Fruit fly (Drosophila melanogaster): Measurements from ENCODE around the gene Gr68a.
A peak's percentile ranks its signal among the peaks of the same experiment; 100 is the strongest.

Gene Gr68a

dm6 chr3L:11785291-11785690, 34.2 kb downstream of the Gr68a start (continued):
- TF ChIP-seq pho (GFP tag; optimal IDR thresholded peaks at IDR 0.05) (peak; percentile 29), dimm (GFP tag; IDR thresholded peaks at IDR 0.05) (no peak), CG7963 (GFP tag; IDR thresholded peaks at IDR 0.05; ENCODE audit: partially characterized antibody) (no peak), CG32532 (GFP tag; IDR thresholded peaks at IDR 0.05) (peak; percentile 78), CG15011 (GFP tag; optimal IDR thresholded peaks at IDR 0.05) (peak; percentile 4), hth (optimal IDR thresholded peaks at IDR 0.05) (no peak), CG10209 (GFP tag; optimal IDR thresholded peaks at IDR 0.05) (peak; percentile 29), Lhr (GFP tag; optimal IDR thresholded peaks at IDR 0.05) (no peak), CG17361 (GFP tag; IDR thresholded peaks at IDR 0.05) (no peak), CG18619 (GFP tag; optimal IDR thresholded peaks at IDR 0.05) (peak; percentile 19), lab (GFP tag; optimal IDR thresholded peaks at IDR 0.05) (no peak), chm (GFP tag; IDR thresholded peaks at IDR 0.05) (no peak), gsb (GFP tag; IDR thresholded peaks at IDR 0.05) (0 out of 2 replicates have a peak, but pooled peaks have one; percentile 16), CG4328 (GFP tag; optimal IDR thresholded peaks at IDR 0.05) (peak; percentile 3), prd (optimal IDR thresholded peaks at IDR 0.05) (no peak), prd (GFP tag; IDR thresholded peaks at IDR 0.05) (peak; percentile 54; the same call in 2 of the 3 replicates), hkb (optimal IDR thresholded peaks at IDR 0.05) (no peak), hkb (GFP tag; IDR thresholded peaks at IDR 0.05) (peak; percentile 71), CG7928 (GFP tag; optimal IDR thresholded peaks at IDR 0.05) (peak; percentile 17), Ets97D (GFP tag; optimal IDR thresholded peaks at IDR 0.05) (no peak), CG2889 (GFP tag; IDR thresholded peaks at IDR 0.05) (0 out of 3 replicates have a peak, but pooled peaks have one; percentile 7), CG6689 (GFP tag; IDR thresholded peaks at IDR 0.05) (peak; percentile 60), phol (tag; optimal IDR thresholded peaks at IDR 0.05) (peak; percentile 33), CG32767 (GFP tag; IDR thresholded peaks at IDR 0.05) (peak; percentile 47; the same call in 1 of the 2 replicates), C15 (GFP tag; IDR thresholded peaks at IDR 0.05) (no peak), knrl (GFP tag; IDR thresholded peaks at IDR 0.05; ENCODE audit: partially characterized antibody) (no peak), vvl (GFP tag; IDR thresholded peaks at IDR 0.05) (peak; percentile 66; the same call in 1 of the 2 replicates), CG3847 (GFP tag; IDR thresholded peaks at IDR 0.05) (peak; percentile 46; the same call in 1 of the 2 replicates), CG10543 (GFP tag; optimal IDR thresholded peaks at IDR 0.05) (peak; percentile 67), Aef1 (GFP tag; IDR thresholded peaks at IDR 0.05) (peak; percentile 39; the same call in 2 of the 3 replicates), hb (GFP tag; IDR thresholded peaks at IDR 0.05; ENCODE audit: partially characterized antibody) (no peak), Xbp1 (GFP tag; optimal IDR thresholded peaks at IDR 0.05) (peak; percentile 41), Dek (tag; optimal IDR thresholded peaks at IDR 0.05) (no peak), CG15514 (GFP tag; optimal IDR thresholded peaks at IDR 0.05) (no peak)

dm6 chr3L:11788195-11788594, 37.1 kb downstream of the Gr68a start:
- TF ChIP-seq Tbp (GFP tag; optimal IDR thresholded peaks at IDR 0.05): no peak
- peak; percentile 63; the same call in 1 of the 3 replicates for TF ChIP-seq so (GFP tag; IDR thresholded peaks at IDR 0.05)
- no peak for TF ChIP-seq CG7556 (GFP tag; optimal IDR thresholded peaks at IDR 0.05)
- TF ChIP-seq dm (GFP tag; optimal IDR thresholded peaks at IDR 0.05): no peak
- no peak for TF ChIP-seq CG11560 (tag; IDR thresholded peaks at IDR 0.05)
- no peak for TF ChIP-seq CG1792 (GFP tag; optimal IDR thresholded peaks at IDR 0.05)
- no peak for TF ChIP-seq CG11504 (tag; optimal IDR thresholded peaks at IDR 0.05)
- TF ChIP-seq lab (GFP tag; optimal IDR thresholded peaks at IDR 0.05): peak; percentile 72
- no peak for TF ChIP-seq CG5180 (GFP tag; optimal IDR thresholded peaks at IDR 0.05)
- no peak for TF ChIP-seq CG15269 (tag; optimal IDR thresholded peaks at IDR 0.05)
- peak; percentile 87 for TF ChIP-seq exex (tag; optimal IDR thresholded peaks at IDR 0.05)
- TF ChIP-seq Max (GFP tag; optimal IDR thresholded peaks at IDR 0.05): no peak
- peak; percentile 17 for TF ChIP-seq HmgZ (tag; optimal IDR thresholded peaks at IDR 0.05)
- TF ChIP-seq ftz-f1 (GFP tag; optimal IDR thresholded peaks at IDR 0.05): no peak
- no peak for TF ChIP-seq CG10979 (tag; optimal IDR thresholded peaks at IDR 0.05)
- peak; percentile 23 for TF ChIP-seq Med (GFP tag)
- no peak for TF ChIP-seq NfI (GFP tag; optimal IDR thresholded peaks at IDR 0.05)
- TF ChIP-seq dmrt11E (tag; optimal IDR thresholded peaks at IDR 0.05): no peak
- TF ChIP-seq shn (GFP tag; optimal IDR thresholded peaks at IDR 0.05): no peak
- no peak for TF ChIP-seq CG4404 (GFP tag; IDR thresholded peaks at IDR 0.05)

Measured in whole organism, embryonic.